Fruit fly (Drosophila melanogaster) whole organism, embryonic: ENCODE measurements around the gene CG33325.

ENCODE experiments used
- Adf1 ChIP-seq: fragments of 200-800 bp; sonication (Bioruptor generic); IDR thresholded peaks from 2 replicates; pipeline ENCODE4 v1.3.6; 2022; ENCODE audit warnings: missing biosample characterization, missing genetic modification characterization
- CG1024 ChIP-seq: fragments of 200-800 bp; sonication (Bioruptor generic); IDR thresholded peaks from 2 replicates; pipeline ENCODE4 v1.3.6; 2022; ENCODE audit warnings: missing biosample characterization, missing genetic modification characterization
- CG10366 ChIP-seq: fragments of 200-800 bp; sonication (Bioruptor generic); IDR thresholded peaks from 2 replicates; pipeline ENCODE4 v1.3.6; 2022; ENCODE audit warnings: missing biosample characterization, missing genetic modification characterization
- CG12744 ChIP-seq: fragments of 200-800 bp; sonication (Bioruptor generic); optimal IDR thresholded peaks from 2 replicates; lab custom pipeline; 2016; ENCODE audit warnings: missing biosample characterization, missing genetic modification characterization
- CG1529 ChIP-seq: fragments of 200-800 bp; sonication (Bioruptor generic); optimal IDR thresholded peaks from 3 replicates; lab custom pipeline; 2018; ENCODE audit warnings: missing biosample characterization, missing genetic modification characterization
- CG15601 ChIP-seq: fragments of 200-800 bp; sonication (Bioruptor generic); optimal IDR thresholded peaks from 3 replicates; lab custom pipeline; 2019; ENCODE audit warnings: missing biosample characterization, mild to moderate bottlenecking, missing genetic modification characterization, moderate library complexity
- CG1603 ChIP-seq: fragments of 200-800 bp; sonication (Bioruptor generic); optimal IDR thresholded peaks from 2 replicates; lab custom pipeline; 2019; ENCODE audit warnings: missing biosample characterization, mild to moderate bottlenecking, missing genetic modification characterization, moderate library complexity
- CG17802 ChIP-seq: fragments of 200-800 bp; sonication (Bioruptor generic); optimal IDR thresholded peaks from 2 replicates; lab custom pipeline; 2018; ENCODE audit warnings: missing biosample characterization, mild to moderate bottlenecking, missing genetic modification characterization, moderate library complexity
- CG2120 ChIP-seq: fragments of 200-800 bp; sonication (Bioruptor generic); optimal IDR thresholded peaks from 3 replicates; lab custom pipeline; 2016; ENCODE audit warnings: missing biosample characterization, missing genetic modification characterization
- CG2199 ChIP-seq: fragments of 200-800 bp; sonication (Bioruptor generic); IDR thresholded peaks from 3 replicates; pipeline ENCODE4 v1.3.6; 2022; ENCODE audit warnings: missing biosample characterization, missing genetic modification characterization
- CG2889 ChIP-seq: fragments of 200-800 bp; sonication (Bioruptor generic); IDR thresholded peaks from 3 replicates; pipeline ENCODE4 v1.3.6; 2022; ENCODE audit warnings: missing biosample characterization, missing genetic modification characterization
- CG30403 ChIP-seq: fragments of 200-800 bp; sonication (Bioruptor generic); optimal IDR thresholded peaks from 3 replicates; lab custom pipeline; 2016; ENCODE audit warnings: missing biosample characterization, missing genetic modification characterization
- CG3726 ChIP-seq: fragments of 200-800 bp; sonication (Bioruptor generic); IDR thresholded peaks from 3 replicates; pipeline ENCODE4, ENCODE4 v1.3.6; 2022; ENCODE audit warnings: missing biosample characterization, missing genetic modification characterization
- CG6854 ChIP-seq: fragments of 200-800 bp; sonication (Bioruptor generic); optimal IDR thresholded peaks from 3 replicates; lab custom pipeline; 2017; ENCODE audit warnings: missing biosample characterization, mild to moderate bottlenecking, missing genetic modification characterization
- CG7556 ChIP-seq: fragments of 200-800 bp; sonication (Bioruptor generic); optimal IDR thresholded peaks from 2 replicates; lab custom pipeline; 2017; ENCODE audit warnings: missing biosample characterization, mild to moderate bottlenecking, missing genetic modification characterization
- CG7786 ChIP-seq: fragments of 200-800 bp; sonication (Bioruptor generic); optimal IDR thresholded peaks from 2 replicates; lab custom pipeline; 2016; ENCODE audit warnings: missing biosample characterization, missing genetic modification characterization
- CG7987 ChIP-seq: fragments of 200-800 bp; sonication (Bioruptor generic); optimal IDR thresholded peaks from 2 replicates; lab custom pipeline; 2018; ENCODE audit warnings: missing biosample characterization, mild to moderate bottlenecking, missing genetic modification characterization, moderate library complexity
- CG8290 ChIP-seq, 3 experiments: fragments of 200-800 bp; sonication (Bioruptor generic); optimal IDR thresholded peaks; 2 replicates each; lab custom pipeline; 2016 to 2019; ENCODE audit warnings: missing biosample characterization in 3 of 3, missing genetic modification characterization in 3 of 3, mild to moderate bottlenecking in 2 of 3, moderate library complexity in 1 of 3
- CG8359 ChIP-seq: fragments of 200-800 bp; sonication (Bioruptor generic); optimal IDR thresholded peaks from 2 replicates; lab custom pipeline; 2017; ENCODE audit warnings: missing biosample characterization, mild to moderate bottlenecking, missing genetic modification characterization, borderline replicate concordance
- CG9876 ChIP-seq: fragments of 200-800 bp; sonication (Bioruptor generic); optimal IDR thresholded peaks from 2 replicates; lab custom pipeline; 2016; ENCODE audit warnings: missing biosample characterization, missing genetic modification characterization
- CG9932 ChIP-seq: fragments of 200-800 bp; sonication (Bioruptor generic); IDR thresholded peaks from 2 replicates; pipeline ENCODE4 v1.3.6; 2022; ENCODE audit warnings: missing biosample characterization, missing genetic modification characterization
- CTCF ChIP-seq: fragments of 200-800 bp; sonication (Bioruptor generic); optimal IDR thresholded peaks from 2 replicates; lab custom pipeline; 2017; ENCODE audit warnings: missing biosample characterization, mild to moderate bottlenecking, missing genetic modification characterization, moderate library complexity
- D19B ChIP-seq: fragments of 200-800 bp; sonication (Bioruptor generic); optimal IDR thresholded peaks from 2 replicates; lab custom pipeline; 2017; ENCODE audit warnings: missing biosample characterization, mild to moderate bottlenecking, missing genetic modification characterization
- Dll ChIP-seq: fragments of 200-800 bp; sonication (Bioruptor generic); IDR thresholded peaks from 4 replicates; pipeline ENCODE4 v1.3.6; 2022; ENCODE audit warnings: missing biosample characterization, missing genetic modification characterization; ENCODE audit not compliant: partially characterized antibody
- Dp ChIP-seq: fragments of 200-800 bp; sonication (Bioruptor generic); optimal IDR thresholded peaks from 2 replicates; lab custom pipeline; 2018; ENCODE audit warnings: missing biosample characterization, mild to moderate bottlenecking, missing genetic modification characterization, moderate library complexity
- Hey ChIP-seq: fragments of 200-800 bp; sonication (Bioruptor generic); optimal IDR thresholded peaks from 3 replicates; lab custom pipeline; 2018; ENCODE audit warnings: missing biosample characterization, mild to moderate bottlenecking, missing genetic modification characterization
- HmgZ ChIP-seq: fragments of 200-800 bp; sonication (Bioruptor generic); optimal IDR thresholded peaks from 2 replicates; lab custom pipeline; 2018; ENCODE audit warnings: missing biosample characterization, mild to moderate bottlenecking, missing genetic modification characterization
- Hmx ChIP-seq: fragments of 200-800 bp; sonication (Bioruptor generic); optimal IDR thresholded peaks from 2 replicates; lab custom pipeline; 2016; ENCODE audit warnings: missing biosample characterization, missing genetic modification characterization
- Hr3 ChIP-seq: fragments of 200-800 bp; sonication (Bioruptor generic); optimal IDR thresholded peaks from 3 replicates; lab custom pipeline; 2016; ENCODE audit warnings: missing biosample characterization, missing genetic modification characterization
- Opbp ChIP-seq: fragments of 200-800 bp; sonication (Bioruptor generic); IDR thresholded peaks from 3 replicates; pipeline ENCODE4 v1.3.6; 2022; ENCODE audit warnings: missing biosample characterization, missing genetic modification characterization; ENCODE audit not compliant: partially characterized antibody
- Optix ChIP-seq: fragments of 200-800 bp; sonication (Bioruptor generic); IDR thresholded peaks from 3 replicates; pipeline ENCODE4 v1.3.6; 2022; ENCODE audit warnings: missing biosample characterization, missing genetic modification characterization
- Sin3A ChIP-seq: fragments of >200 bp; optimal IDR thresholded peaks from 2 replicates; lab custom pipeline; 2018
- TFAM ChIP-seq: fragments of 200-800 bp; sonication (Bioruptor generic); optimal IDR thresholded peaks from 2 replicates; lab custom pipeline; 2017; ENCODE audit warnings: missing biosample characterization, missing genetic modification characterization, inconsistent platforms
- YL-1 ChIP-seq: fragments of 200-800 bp; sonication (Bioruptor generic); optimal IDR thresholded peaks from 3 replicates; lab custom pipeline; 2017; ENCODE audit warnings: missing biosample characterization, mild to moderate bottlenecking, missing genetic modification characterization
- chif ChIP-seq, 2 experiments: fragments of 200-800 bp; sonication (Bioruptor generic); optimal IDR thresholded peaks; 3 replicates each; lab custom pipeline; 2016; ENCODE audit warnings: missing biosample characterization in 2 of 2, missing genetic modification characterization in 2 of 2
- emc ChIP-seq: fragments of 200-800 bp; sonication (Bioruptor generic); optimal IDR thresholded peaks from 2 replicates; lab custom pipeline; 2016; ENCODE audit warnings: missing biosample characterization, missing genetic modification characterization
- ftz-f1 ChIP-seq: fragments of 200-800 bp; sonication (Bioruptor generic); optimal IDR thresholded peaks from 2 replicates; lab custom pipeline; 2016; ENCODE audit warnings: missing biosample characterization, missing genetic modification characterization
- grn ChIP-seq: fragments of 200-800 bp; sonication (Bioruptor generic); optimal IDR thresholded peaks from 3 replicates; lab custom pipeline; 2017; ENCODE audit warnings: missing biosample characterization, missing genetic modification characterization
- ind ChIP-seq: fragments of 200-800 bp; sonication (Bioruptor generic); optimal IDR thresholded peaks from 3 replicates; lab custom pipeline; 2016; ENCODE audit warnings: missing biosample characterization, missing genetic modification characterization
- jigr1 ChIP-seq: fragments of 200-800 bp; sonication (Bioruptor generic); IDR thresholded peaks from 3 replicates; pipeline ENCODE4 v1.3.6; 2022; ENCODE audit warnings: missing biosample characterization, missing genetic modification characterization
- kay ChIP-seq: fragments of 200-800 bp; sonication (Bioruptor generic); optimal IDR thresholded peaks from 2 replicates; lab custom pipeline; 2016; ENCODE audit warnings: missing biosample characterization, missing genetic modification characterization
- ken ChIP-seq: fragments of 200-800 bp; sonication (Bioruptor generic); IDR thresholded peaks from 3 replicates; pipeline ENCODE4 v1.3.6; 2022; ENCODE audit warnings: missing biosample characterization, missing genetic modification characterization
- mld ChIP-seq: fragments of 200-800 bp; sonication (Bioruptor generic); IDR thresholded peaks from 3 replicates; pipeline ENCODE4 v1.3.6; 2022; ENCODE audit warnings: missing biosample characterization, missing genetic modification characterization; ENCODE audit not compliant: partially characterized antibody
- nau ChIP-seq: fragments of 200-800 bp; sonication (Bioruptor generic); optimal IDR thresholded peaks from 3 replicates; lab custom pipeline; 2017; ENCODE audit warnings: missing biosample characterization, mild to moderate bottlenecking, missing genetic modification characterization, missing genetic modification reagents
- onecut ChIP-seq: fragments of 200-800 bp; sonication (Bioruptor generic); IDR thresholded peaks from 2 replicates; pipeline ENCODE4 v1.3.6; 2022; ENCODE audit warnings: missing biosample characterization, missing genetic modification characterization
- repo ChIP-seq: fragments of 200-800 bp; sonication (Bioruptor generic); optimal IDR thresholded peaks from 2 replicates; lab custom pipeline; 2016; ENCODE audit warnings: missing biosample characterization, missing genetic modification characterization
- rib ChIP-seq: fragments of 200-800 bp; sonication (Bioruptor generic); IDR thresholded peaks from 2 replicates; pipeline ENCODE4 v1.3.6; 2022; ENCODE audit warnings: missing biosample characterization, missing genetic modification characterization
- sc ChIP-seq, 3 experiments: fragments of >200 bp in 2 of 3; fragments of 200-800 bp in 1 of 3; sonication (Bioruptor generic) in 1 of 3; optimal IDR thresholded peaks; 2 replicates in 2 of 3; 3 replicates in 1 of 3; lab custom pipeline; 2017; ENCODE audit warnings: mild to moderate bottlenecking in 1 of 3, missing biosample characterization in 1 of 3, missing genetic modification characterization in 1 of 3, missing genetic modification reagents in 1 of 3
- tin ChIP-seq: fragments of 200-800 bp; sonication (Bioruptor generic); optimal IDR thresholded peaks from 3 replicates; lab custom pipeline; 2016; ENCODE audit warnings: missing biosample characterization, missing genetic modification characterization
- toy ChIP-seq: fragments of 200-800 bp; sonication (Bioruptor generic); IDR thresholded peaks from 2 replicates; pipeline ENCODE4 v1.3.6; 2022; ENCODE audit warnings: missing biosample characterization, missing genetic modification characterization
- trh ChIP-seq: fragments of 200-800 bp; sonication (Bioruptor generic); optimal IDR thresholded peaks from 2 replicates; lab custom pipeline; 2016; ENCODE audit warnings: missing biosample characterization, missing genetic modification characterization

Gene CG33325

dm6 chr3R:8663668-8664283 lies 16.1 kb downstream of the CG33325 start, which contains the start of gene CG8032 (continued):
- TF ChIP-seq emc (GFP tag; lab: Kevin White, UChicago): peak; percentile 2
- peak; percentile 70 for TF ChIP-seq Sin3A (lab: Kevin White, UChicago)
- TF ChIP-seq CG8359 (GFP tag; lab: Kevin White, UChicago): no peak
- TF ChIP-seq nau (GFP tag; lab: Kevin White, UChicago): peak; percentile 7
- TF ChIP-seq rib (GFP tag; lab: Robert Waterston, UW): no peak
- TF ChIP-seq CTCF: no peak
- TF ChIP-seq onecut (GFP tag; lab: Robert Waterston, UW): peak; percentile 98
- no peak for TF ChIP-seq trh (GFP tag; lab: Kevin White, UChicago)
- 0 out of 3 replicates have a peak, but pooled peaks have one; percentile 4 for TF ChIP-seq ken (GFP tag; lab: Robert Waterston, UW)
- TF ChIP-seq ind (GFP tag; lab: Kevin White, UChicago): peak; percentile 61
- TF ChIP-seq CG8290 (GFP tag; optimal IDR thresholded peaks at IDR 0.05; lab: Kevin White, UChicago): peak; percentile 80
- TF ChIP-seq CG8290 (tag; optimal IDR thresholded peaks at IDR 0.05; lab: Kevin White, UChicago): peak; percentile 53 to 84
- no peak for TF ChIP-seq CG2889 (GFP tag; lab: Robert Waterston, UW)
- TF ChIP-seq Adf1 (GFP tag; lab: Robert Waterston, UW): peak; percentile 53
- TF ChIP-seq CG10366 (GFP tag; lab: Robert Waterston, UW): no peak
- TF ChIP-seq CG6854 (GFP tag; lab: Kevin White, UChicago): no peak
- TF ChIP-seq CG2120 (GFP tag; lab: Kevin White, UChicago): peak; percentile 65
- peak; percentile 72 for TF ChIP-seq CG9932 (GFP tag; lab: Robert Waterston, UW)
- TF ChIP-seq Dp (GFP tag; lab: Kevin White, UChicago): peak; percentile 37
- no peak for TF ChIP-seq CG2199 (GFP tag; lab: Robert Waterston, UW)
- peak; percentile 41 for TF ChIP-seq CG15601 (tag; lab: Kevin White, UChicago)
- TF ChIP-seq CG7786: peak; percentile 35
- peak; percentile 52 for TF ChIP-seq kay
- TF ChIP-seq Hey (tag; lab: Kevin White, UChicago): no peak
- no peak for TF ChIP-seq CG1529 (GFP tag; lab: Kevin White, UChicago)
- TF ChIP-seq CG30403: peak; percentile 69
- peak; percentile 62 for TF ChIP-seq CG1603 (tag; lab: Kevin White, UChicago)
- TF ChIP-seq HmgZ (tag; lab: Kevin White, UChicago): peak; percentile 70
- peak; percentile 9 for TF ChIP-seq CG7987
- TF ChIP-seq grn (GFP tag; lab: Kevin White, UChicago): no peak
- no peak for TF ChIP-seq Opbp
- no peak for TF ChIP-seq toy (GFP tag; lab: Robert Waterston, UW)
- peak; percentile 16 for TF ChIP-seq tin (GFP tag; lab: Kevin White, UChicago)
- TF ChIP-seq mld (GFP tag; lab: Robert Waterston, UW): 0 out of 3 replicates have a peak, but pooled peaks have one; percentile 47
- no peak for TF ChIP-seq jigr1 (GFP tag; lab: Robert Waterston, UW)
- peak; percentile 78 for TF ChIP-seq Dll (GFP tag; lab: Robert Waterston, UW)
- no peak for TF ChIP-seq CG9876 (GFP tag; lab: Kevin White, UChicago)
- TF ChIP-seq Hr3 (GFP tag; lab: Kevin White, UChicago): peak; percentile 5
- no peak for TF ChIP-seq TFAM (GFP tag; lab: Kevin White, UChicago)
- peak; percentile 55 for TF ChIP-seq YL-1
- no peak for TF ChIP-seq D19B (GFP tag; lab: Kevin White, UChicago)
- TF ChIP-seq sc (optimal IDR thresholded peaks at IDR 0.05; lab: Kevin White, UChicago): no peak
- no peak for TF ChIP-seq sc (GFP tag; optimal IDR thresholded peaks at IDR 0.05; lab: Kevin White, UChicago)
- no peak for TF ChIP-seq Hmx (GFP tag; lab: Kevin White, UChicago)
- TF ChIP-seq ftz-f1: peak; percentile 37
- TF ChIP-seq CG7556 (GFP tag; lab: Kevin White, UChicago): peak; percentile 17
- no peak for TF ChIP-seq CG3726 (GFP tag; lab: Robert Waterston, UW)
- no peak for TF ChIP-seq CG12744 (GFP tag; lab: Kevin White, UChicago)
- TF ChIP-seq repo: no peak
- TF ChIP-seq Optix (GFP tag; lab: Robert Waterston, UW): no peak
- TF ChIP-seq CG1024 (GFP tag; lab: Robert Waterston, UW): no peak
- TF ChIP-seq chif (GFP tag; optimal IDR thresholded peaks at IDR 0.05; lab: Kevin White, UChicago): peak in 1 of 2 experiments; percentile 39
- TF ChIP-seq CG17802 (tag; lab: Kevin White, UChicago): no peak
